Fruit fly (Drosophila melanogaster): ENCODE results near the gene Pbp95.
A peak's percentile ranks its signal among the peaks of the same experiment; 100 is the strongest.

DNA sequence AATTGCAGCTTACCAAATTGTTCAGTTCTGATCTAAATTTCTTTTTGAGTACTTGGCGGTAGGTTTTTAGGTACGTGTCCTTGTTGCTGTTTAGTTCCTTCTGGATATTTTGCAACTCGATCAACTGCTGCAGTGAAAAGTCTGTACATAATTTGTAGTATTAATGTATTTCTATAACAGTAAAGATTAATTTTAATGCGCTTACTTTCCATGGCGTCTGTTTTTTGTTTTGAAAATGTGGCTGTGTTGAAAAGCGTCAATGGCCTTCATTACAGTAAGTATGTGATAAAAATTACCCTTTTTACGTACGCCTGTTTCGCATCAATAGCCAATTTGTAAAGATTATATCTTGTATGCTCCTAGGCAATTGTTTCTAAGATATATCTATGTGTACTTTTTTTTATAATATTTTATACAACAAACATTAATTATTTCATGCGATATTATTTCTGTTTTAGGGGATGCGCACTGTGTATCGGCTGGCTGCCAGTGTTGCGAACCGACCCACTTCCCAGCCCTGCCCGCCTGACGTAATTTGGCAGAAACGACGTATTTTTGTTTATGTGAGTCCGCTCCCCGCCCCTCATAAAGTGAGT is 12.4 kb upstream of the Pbp95 start, which contains the start of the genes Kmn2 and CG2698:
- peak; percentile 79 for TF ChIP-seq gl (tag; optimal IDR thresholded peaks at IDR 0.05)
- TF ChIP-seq CG9948 (tag; optimal IDR thresholded peaks at IDR 0.05), result peak; percentile 93
- peak; percentile 93 for TF ChIP-seq CG17806 (tag; optimal IDR thresholded peaks at IDR 0.05)
- TF ChIP-seq fd96Ca (GFP tag; IDR thresholded peaks at IDR 0.05), result peak; percentile 96
- peak; percentile 96 for TF ChIP-seq CG8159 (tag; optimal IDR thresholded peaks at IDR 0.05)
- no peak for TF ChIP-seq CG13204 (GFP tag; optimal IDR thresholded peaks at IDR 0.05)
- peak; percentile 80 for TF ChIP-seq D1 (tag; optimal IDR thresholded peaks at IDR 0.05)

All from whole organism, pupa.